Worm (Caenorhabditis elegans): ENCODE data around the gene K07F5.6.

DNA sequence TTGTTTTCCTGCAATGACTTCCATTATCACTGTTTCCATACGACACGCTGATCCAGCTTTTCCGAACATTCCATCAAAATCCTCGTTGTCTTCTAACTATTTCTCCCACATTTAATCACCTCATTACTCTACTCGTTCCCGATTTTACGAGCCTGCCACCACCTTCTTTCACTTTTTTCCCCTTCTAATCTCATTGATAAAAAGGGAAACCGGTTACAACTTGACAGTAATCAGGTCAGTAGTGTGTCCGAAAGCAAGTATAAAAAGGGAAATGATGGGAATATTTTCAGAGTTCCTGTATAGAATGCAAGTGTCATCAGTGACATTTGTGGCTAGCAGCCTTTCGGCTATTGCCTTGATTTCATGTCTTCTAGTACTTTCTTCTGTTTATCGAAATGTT is 24.9 kb downstream of the K07F5.6 start, which contains the start of gene col-123:
- no peak for TF ChIP-seq attf-5 (GFP tag; optimal IDR thresholded peaks at IDR 0.05)
- no peak for TF ChIP-seq attf-6 (GFP tag; IDR thresholded peaks at IDR 0.05)
- TF ChIP-seq lin-54 (GFP tag; optimal IDR thresholded peaks at IDR 0.05): no peak
- TF ChIP-seq aptf-2 (GFP tag; conservative IDR thresholded peaks at IDR 0.05): no peak
- TF ChIP-seq nfya-2 (GFP tag; IDR thresholded peaks at IDR 0.05): no peak
- no peak for TF ChIP-seq ama-1 (optimal IDR thresholded peaks at IDR 0.05)
- no peak for TF ChIP-seq ama-1 (GFP tag; optimal IDR thresholded peaks at IDR 0.05)
- no peak for TF ChIP-seq ztf-18 (tag; optimal IDR thresholded peaks at IDR 0.05)
- no peak for TF ChIP-seq madf-3 (GFP tag; IDR thresholded peaks at IDR 0.05)
- no peak for TF ChIP-seq hmg-20 (GFP tag; IDR thresholded peaks at IDR 0.05)

All from whole organism, young adult.